Fruit fly (Drosophila melanogaster) whole organism, adult: ENCODE results near the gene CG13365.

Experiments
- CG11617 ChIP-seq: fragments of 200-800 bp; sonication (Bioruptor generic); optimal IDR thresholded peaks from 2 replicates; lab custom pipeline; 2017; ENCODE audit warnings: mild to moderate bottlenecking, missing biosample characterization, missing genetic modification reagents, missing genetic modification characterization
- CG12768 ChIP-seq: fragments of 200-800 bp; sonication (Bioruptor generic); optimal IDR thresholded peaks from 2 replicates; lab custom pipeline; 2017; ENCODE audit warnings: missing biosample characterization, missing genetic modification characterization, mild to moderate bottlenecking, moderate library complexity, missing genetic modification reagents
- CG14711 ChIP-seq: fragments of 200-800 bp; sonication (Bioruptor generic); optimal IDR thresholded peaks from 2 replicates; lab custom pipeline; 2018; ENCODE audit warnings: missing biosample characterization, mild to moderate bottlenecking, missing genetic modification characterization, moderate library complexity
- CG1620 ChIP-seq: fragments of 200-800 bp; sonication (Bioruptor generic); optimal IDR thresholded peaks from 2 replicates; lab custom pipeline; 2016; ENCODE audit warnings: missing biosample characterization, missing genetic modification characterization
- CG33017 ChIP-seq: fragments of 200-800 bp; sonication (Bioruptor generic); optimal IDR thresholded peaks from 2 replicates; lab custom pipeline; 2018; ENCODE audit warnings: missing biosample characterization, mild to moderate bottlenecking, missing genetic modification characterization, moderate library complexity
- CG5204 ChIP-seq: fragments of 200-800 bp; sonication (Bioruptor generic); optimal IDR thresholded peaks from 2 replicates; lab custom pipeline; 2016; ENCODE audit warnings: missing biosample characterization, missing genetic modification characterization
- CG7045 ChIP-seq: fragments of 200-800 bp; sonication (Bioruptor generic); optimal IDR thresholded peaks from 2 replicates; lab custom pipeline; 2017; ENCODE audit warnings: missing biosample characterization, mild to moderate bottlenecking, missing genetic modification characterization
- CG7101 ChIP-seq: fragments of 200-800 bp; sonication (Bioruptor generic); optimal IDR thresholded peaks from 2 replicates; lab custom pipeline; 2018; ENCODE audit warnings: missing biosample characterization, mild to moderate bottlenecking, missing genetic modification characterization, moderate library complexity
- Clk ChIP-seq: fragments of 200-800 bp; sonication (Bioruptor generic); optimal IDR thresholded peaks from 2 replicates; lab custom pipeline; 2017; ENCODE audit warnings: missing biosample characterization, missing genetic modification characterization
- Crg-1 ChIP-seq: fragments of 200-800 bp; sonication (Bioruptor generic); optimal IDR thresholded peaks from 2 replicates; lab custom pipeline; 2016; ENCODE audit warnings: missing biosample characterization, missing genetic modification characterization
- Hr96 ChIP-seq: fragments of 200-800 bp; sonication (Bioruptor generic); optimal IDR thresholded peaks from 2 replicates; lab custom pipeline; 2016; ENCODE audit warnings: missing biosample characterization, missing genetic modification characterization
- Mnt ChIP-seq: fragments of 200-800 bp; sonication (Bioruptor generic); optimal IDR thresholded peaks from 2 replicates; lab custom pipeline; 2016; ENCODE audit warnings: missing biosample characterization, mild to moderate bottlenecking, missing genetic modification characterization
- bab1 ChIP-seq: fragments of 200-800 bp; sonication (Bioruptor generic); optimal IDR thresholded peaks from 3 replicates; lab custom pipeline; 2019; ENCODE audit warnings: missing biosample characterization, mild to moderate bottlenecking, missing genetic modification characterization, moderate library complexity
- cic ChIP-seq: fragments of 200-800 bp; sonication (Bioruptor generic); optimal IDR thresholded peaks from 2 replicates; lab custom pipeline; 2017; ENCODE audit warnings: missing biosample characterization, mild to moderate bottlenecking, missing genetic modification characterization, moderate library complexity
- cnc ChIP-seq, 2 experiments: fragments of >200 bp; optimal IDR thresholded peaks; 2 replicates each; lab custom pipeline; 2017
- kay ChIP-seq: fragments of 200-800 bp; sonication (Bioruptor generic); peaks from one replicate; lab custom pipeline; 2016; ENCODE audit warnings: missing biosample characterization, missing genetic modification characterization, borderline replicate concordance
- ovo ChIP-seq: fragments of 200-800 bp; sonication (Bioruptor generic); optimal IDR thresholded peaks from 2 replicates; lab custom pipeline; 2016; ENCODE audit warnings: missing biosample characterization, missing genetic modification characterization
- pad ChIP-seq: fragments of 200-800 bp; sonication (Bioruptor generic); optimal IDR thresholded peaks from 3 replicates; lab custom pipeline; 2017; ENCODE audit warnings: missing biosample characterization, missing genetic modification characterization, mild to moderate bottlenecking, moderate library complexity, missing genetic modification reagents
- tj ChIP-seq: fragments of 200-800 bp; sonication (Bioruptor generic); optimal IDR thresholded peaks from 3 replicates; lab custom pipeline; 2017; ENCODE audit warnings: missing biosample characterization, mild to moderate bottlenecking, missing genetic modification characterization, moderate library complexity
- toe ChIP-seq: fragments of 200-800 bp; sonication (Bioruptor generic); optimal IDR thresholded peaks from 2 replicates; lab custom pipeline; 2016; ENCODE audit warnings: missing biosample characterization, missing genetic modification characterization

The CG13365 gene

dm6 chrX:618583-618982 is 2.4 kb downstream of the CG13365 start:
- TF ChIP-seq CG14711 (no peak), Clk (no peak), kay (GFP tag; lab: Kevin White, UChicago) (no peak), ovo (GFP tag; lab: Kevin White, UChicago) (peak; percentile 66), CG12768 (no peak), bab1 (peak; percentile 27), cnc (optimal IDR thresholded peaks at IDR 0.05; lab: Kevin White, UChicago) (no peak), toe (GFP tag; lab: Kevin White, UChicago) (no peak), CG5204 (GFP tag; lab: Kevin White, UChicago) (no peak), CG7101 (no peak)

dm6 chrX:617477-617795 is 3.6 kb downstream of the CG13365 start:
- TF ChIP-seq CG7045 (GFP tag; lab: Kevin White, UChicago) (no peak), Hr96 (GFP tag; lab: Kevin White, UChicago) (no peak), bab1 (peak; percentile 28), CG1620 (GFP tag; lab: Kevin White, UChicago) (peak; percentile 24), pad (GFP tag; lab: Kevin White, UChicago) (no peak), CG5204 (GFP tag; lab: Kevin White, UChicago) (no peak), cic (GFP tag; lab: Kevin White, UChicago) (no peak), Crg-1 (GFP tag; lab: Kevin White, UChicago) (peak; percentile 47), kay (GFP tag; lab: Kevin White, UChicago) (no peak), CG7101 (no peak), CG12768 (no peak), CG11617 (GFP tag; lab: Kevin White, UChicago) (no peak), tj (peak; percentile 19), CG14711 (no peak), CG33017 (tag; lab: Kevin White, UChicago) (no peak), ovo (GFP tag; lab: Kevin White, UChicago) (no peak), Mnt (GFP tag; lab: Kevin White, UChicago) (peak; percentile 2), cnc (optimal IDR thresholded peaks at IDR 0.05; lab: Kevin White, UChicago) (no peak), Clk (no peak), toe (GFP tag; lab: Kevin White, UChicago) (no peak)

dm6 chrX:616761-617476 is 4.1 kb downstream of the CG13365 start:
- TF ChIP-seq bab1, result peak; percentile 34
- no peak for TF ChIP-seq kay (GFP tag; lab: Kevin White, UChicago)
- peak; percentile 22 for TF ChIP-seq CG7101
- TF ChIP-seq Hr96 (GFP tag; lab: Kevin White, UChicago), result no peak
- TF ChIP-seq cnc (optimal IDR thresholded peaks at IDR 0.05; lab: Kevin White, UChicago), result no peak
- no peak for TF ChIP-seq Mnt (GFP tag; lab: Kevin White, UChicago)
- no peak for TF ChIP-seq cic (GFP tag; lab: Kevin White, UChicago)
- no peak for TF ChIP-seq pad (GFP tag; lab: Kevin White, UChicago)

dm6 chrX:610048-610447 is 11.0 kb downstream of the CG13365 start:
- TF ChIP-seq ovo (GFP tag; lab: Kevin White, UChicago), result no peak
- no peak for TF ChIP-seq CG11617 (GFP tag; lab: Kevin White, UChicago)
- no peak for TF ChIP-seq cnc (optimal IDR thresholded peaks at IDR 0.05; lab: Kevin White, UChicago)
- no peak for TF ChIP-seq CG7045 (GFP tag; lab: Kevin White, UChicago)
- no peak for TF ChIP-seq CG14711
- TF ChIP-seq CG7101, result no peak

dm6 chrX:601984-602383 is 19.0 kb downstream of the CG13365 start:
- TF ChIP-seq cnc (optimal IDR thresholded peaks at IDR 0.05; lab: Kevin White, UChicago), result no peak
- no peak for TF ChIP-seq CG5204 (GFP tag; lab: Kevin White, UChicago)
- no peak for TF ChIP-seq CG7045 (GFP tag; lab: Kevin White, UChicago)
- no peak for TF ChIP-seq Clk

- TF ChIP-seq ovo (GFP tag; lab: Kevin White, UChicago) (peak; percentile 48), Mnt (GFP tag; lab: Kevin White, UChicago) (peak; percentile 12), CG7045 (GFP tag; lab: Kevin White, UChicago) (no peak), Hr96 (GFP tag; lab: Kevin White, UChicago) (peak; percentile 24), CG1620 (GFP tag; lab: Kevin White, UChicago) (no peak), bab1 (no peak), cic (GFP tag; lab: Kevin White, UChicago) (peak; percentile 52), CG11617 (GFP tag; lab: Kevin White, UChicago) (no peak), tj (no peak), CG12768 (peak; percentile 26), CG7101 (peak; percentile 14)
Observed at dm6 chrX:599727-600126, 21.3 kb downstream of the CG13365 start.

- TF ChIP-seq pad (GFP tag; lab: Kevin White, UChicago), result peak; percentile 14
- TF ChIP-seq CG14711, result peak; percentile 6
- no peak for TF ChIP-seq CG5204 (GFP tag; lab: Kevin White, UChicago)
Observed at dm6 chrX:598322-599057, 22.5 kb downstream of the CG13365 start.
